Worm (Caenorhabditis elegans) whole organism, L4 larva: ENCODE results near the gene acr-7.

ENCODE experiments used
- D1046.2 ChIP-seq: fragments of 200-800 bp; sonication (Bioruptor generic); IDR thresholded peaks from 2 replicates; pipeline ENCODE4 v1.3.6; 2022; ENCODE audit warnings: missing genetic modification characterization, missing compliant biosample characterization
- F37D6.2 ChIP-seq: sonication (generic microtip); optimal IDR thresholded peaks from 2 replicates; lab custom pipeline; 2016; ENCODE audit warnings: mild to moderate bottlenecking, missing genetic modification characterization, missing compliant biosample characterization
- T20F7.1 ChIP-seq: fragments of 200-800 bp; sonication (Bioruptor generic); optimal IDR thresholded peaks from 2 replicates; lab custom pipeline; 2018; ENCODE audit warnings: mild to moderate bottlenecking, missing genetic modification characterization, missing compliant biosample characterization
- Y75B8A.6 ChIP-seq: fragments of 200-800 bp; sonication (Bioruptor generic); IDR thresholded peaks from 2 replicates; pipeline ENCODE4 v1.3.6; 2022; ENCODE audit warnings: missing genetic modification reagents, missing genetic modification characterization, missing compliant biosample characterization
- aha-1 ChIP-seq: fragments of 150-350 bp; peaks from one replicate; lab custom pipeline; 2014; ENCODE audit warnings: missing biosample characterization, missing genetic modification characterization
- ama-1 ChIP-seq: fragments of 150-350 bp; optimal IDR thresholded peaks from 2 replicates; lab custom pipeline; 2014; ENCODE audit warnings: inconsistent platforms, mixed read lengths
- arid-1 ChIP-seq: fragments of 200-800 bp; sonication (Bioruptor generic); conservative IDR thresholded peaks from 2 replicates; pipeline ENCODE4 v1.3.6; 2022; ENCODE audit warnings: missing genetic modification reagents, missing genetic modification characterization, missing compliant biosample characterization
- attf-4 ChIP-seq: sonication (generic microtip); optimal IDR thresholded peaks from 3 replicates; lab custom pipeline; 2017; ENCODE audit warnings: missing biosample characterization, missing genetic modification characterization
- ceh-20 ChIP-seq: fragments of 200-800 bp; sonication (Bioruptor generic); IDR thresholded peaks from 2 replicates; pipeline ENCODE4 v1.3.6; 2022; ENCODE audit warnings: missing genetic modification reagents, missing genetic modification characterization, missing compliant biosample characterization
- ceh-32 ChIP-seq: sonication (generic microtip); optimal IDR thresholded peaks from 2 replicates; lab custom pipeline; 2016; ENCODE audit warnings: mild to moderate bottlenecking, missing genetic modification characterization, missing compliant biosample characterization; ENCODE audit not compliant: poor library complexity
- ces-1 ChIP-seq: fragments of 150-350 bp; sonication (generic microtip); optimal IDR thresholded peaks from 4 replicates; lab custom pipeline; 2014; ENCODE audit warnings: missing biosample characterization, missing genetic modification reagents, missing genetic modification characterization
- daf-19 ChIP-seq: fragments of 200-800 bp; sonication (Bioruptor generic); conservative IDR thresholded peaks from 2 replicates; pipeline ENCODE4 v1.3.6; 2022; ENCODE audit warnings: missing genetic modification characterization, missing compliant biosample characterization
- daf-8 ChIP-seq: fragments of 200-800 bp; sonication (Bioruptor generic); IDR thresholded peaks from 2 replicates; pipeline ENCODE4 v1.3.6; 2022; ENCODE audit warnings: missing genetic modification characterization, missing compliant biosample characterization
- dmd-6 ChIP-seq: fragments of 200-800 bp; sonication (Bioruptor generic); IDR thresholded peaks from 2 replicates; pipeline ENCODE4 v1.3.6; 2022; ENCODE audit warnings: missing genetic modification reagents, missing genetic modification characterization, missing compliant biosample characterization
- duxl-1 ChIP-seq: sonication (generic microtip); optimal IDR thresholded peaks from 2 replicates; lab custom pipeline; 2016; ENCODE audit warnings: mild to moderate bottlenecking, missing genetic modification characterization, moderate library complexity, missing compliant biosample characterization; ENCODE audit not compliant: poor library complexity
- dve-1 ChIP-seq: sonication (generic microtip); optimal IDR thresholded peaks from 2 replicates; lab custom pipeline; 2017; ENCODE audit warnings: antibody characterized with exemption, mild to moderate bottlenecking, missing genetic modification characterization, missing compliant biosample characterization; ENCODE audit not compliant: insufficient read depth
- gei-8 ChIP-seq: fragments of 200-800 bp; sonication (Bioruptor generic); optimal IDR thresholded peaks from 2 replicates; lab custom pipeline; 2018; ENCODE audit warnings: mild to moderate bottlenecking, missing genetic modification characterization, missing compliant biosample characterization
- hif-1 ChIP-seq, 2 experiments: sonication (generic microtip); optimal IDR thresholded peaks; 2 replicates each; lab custom pipeline; 2016 to 2017; ENCODE audit warnings: missing compliant biosample characterization in 2 of 2, missing genetic modification characterization in 2 of 2, missing genetic modification reagents in 2 of 2, missing genotype in 2 of 2, mild to moderate bottlenecking in 1 of 2
- hlh-11 ChIP-seq: fragments of 200-800 bp; sonication (Bioruptor generic); optimal IDR thresholded peaks from 2 replicates; lab custom pipeline; 2018; ENCODE audit warnings: mild to moderate bottlenecking, missing genetic modification characterization, missing compliant biosample characterization
- hmg-1.1 ChIP-seq: fragments of 200-800 bp; sonication (Bioruptor generic); IDR thresholded peaks from 2 replicates; pipeline ENCODE4 v1.3.6; 2022; ENCODE audit warnings: missing genetic modification reagents, missing genetic modification characterization, missing compliant biosample characterization
- lim-7 ChIP-seq: fragments of 200-800 bp; sonication (Bioruptor generic); IDR thresholded peaks from 2 replicates; pipeline ENCODE4 v1.3.6; 2022; ENCODE audit warnings: missing genetic modification characterization, missing compliant biosample characterization
- lin-13 ChIP-seq: fragments of 150-350 bp; optimal IDR thresholded peaks from 2 replicates; lab custom pipeline; 2014; ENCODE audit warnings: missing biosample characterization, missing genetic modification reagents, missing genetic modification characterization
- lin-15B ChIP-seq: fragments of 150-350 bp; sonication (generic microtip); optimal IDR thresholded peaks from 3 replicates; lab custom pipeline; 2014; ENCODE audit warnings: missing biosample characterization, missing genetic modification characterization
- lin-29 ChIP-seq: fragments of 200-800 bp; sonication (Bioruptor generic); IDR thresholded peaks from 2 replicates; pipeline ENCODE4 v1.3.6; 2022; ENCODE audit warnings: missing genetic modification reagents, missing genetic modification characterization, missing compliant biosample characterization
- lin-39 ChIP-seq: fragments of 150-350 bp; optimal IDR thresholded peaks from 2 replicates; lab custom pipeline; 2014; ENCODE audit warnings: missing biosample characterization, missing genetic modification reagents, missing genetic modification characterization
- lsy-2 ChIP-seq, 2 experiments: fragments of 150-350 bp in 1 of 2; sonication (generic microtip) in 1 of 2; optimal IDR thresholded peaks; 2 replicates each; lab custom pipeline; 2014 to 2017; ENCODE audit warnings: missing biosample characterization in 2 of 2, missing genetic modification characterization in 2 of 2
- mdl-1 ChIP-seq, 2 experiments: fragments of 150-350 bp in 1 of 2; sonication (generic microtip) in 1 of 2; optimal IDR thresholded peaks; 2 replicates each; lab custom pipeline; 2014 to 2017; ENCODE audit warnings: missing biosample characterization in 2 of 2, missing genetic modification characterization in 2 of 2
- mdt-29 ChIP-seq: fragments of 200-800 bp; sonication (Bioruptor generic); IDR thresholded peaks from 2 replicates; pipeline ENCODE4 v1.3.6; 2022; ENCODE audit warnings: missing genetic modification reagents, missing genetic modification characterization, missing compliant biosample characterization
- mep-1 ChIP-seq: fragments of 150-350 bp; sonication (generic microtip); optimal IDR thresholded peaks from 3 replicates; lab custom pipeline; 2014; ENCODE audit warnings: missing biosample characterization, missing genetic modification characterization
- mes-2 ChIP-seq: sonication (generic microtip); optimal IDR thresholded peaks from 2 replicates; lab custom pipeline; 2016; ENCODE audit warnings: missing genotype, mild to moderate bottlenecking, missing genetic modification characterization, missing compliant biosample characterization; ENCODE audit not compliant: poor library complexity, severe bottlenecking
- nhr-237 ChIP-seq: sonication (generic microtip); optimal IDR thresholded peaks from 2 replicates; lab custom pipeline; 2017; ENCODE audit warnings: missing biosample characterization, missing genetic modification characterization
- nhr-28 ChIP-seq: fragments of 150-350 bp; optimal IDR thresholded peaks from 2 replicates; lab custom pipeline; 2014; ENCODE audit warnings: missing biosample characterization, missing genetic modification characterization
- nhr-42 ChIP-seq: fragments of 200-800 bp; sonication (Bioruptor generic); IDR thresholded peaks from 2 replicates; pipeline ENCODE4 v1.3.6; 2022; ENCODE audit warnings: missing genetic modification characterization, missing compliant biosample characterization
- nhr-48 ChIP-seq: sonication (generic microtip); optimal IDR thresholded peaks from 2 replicates; lab custom pipeline; 2016; ENCODE audit warnings: mild to moderate bottlenecking, missing genetic modification characterization, missing compliant biosample characterization
- nhr-6 ChIP-seq: fragments of 150-350 bp; optimal IDR thresholded peaks from 2 replicates; lab custom pipeline; 2014; ENCODE audit warnings: missing biosample characterization, missing genetic modification characterization
- nhr-77 ChIP-seq: fragments of 150-350 bp; optimal IDR thresholded peaks from 2 replicates; lab custom pipeline; 2014; ENCODE audit warnings: missing biosample characterization, missing genetic modification characterization
- pha-4 ChIP-seq, 2 experiments: fragments of 150-350 bp in 1 of 2; fragments of 200-800 bp in 1 of 2; sonication (Bioruptor generic) in 1 of 2; IDR thresholded peaks in 1 of 2; optimal IDR thresholded peaks in 1 of 2; 2 replicates each; pipeline versions ENCODE4 v1.3.6 to Lab custom; 2014 to 2022; ENCODE audit warnings: missing genetic modification characterization in 2 of 2, missing genetic modification reagents in 2 of 2, missing biosample characterization in 1 of 2, missing compliant biosample characterization in 1 of 2
- pqm-1 ChIP-seq: sonication (generic microtip); optimal IDR thresholded peaks from 2 replicates; lab custom pipeline; 2017; ENCODE audit warnings: missing biosample characterization, missing genetic modification characterization
- spr-1 ChIP-seq: sonication (generic microtip); optimal IDR thresholded peaks from 2 replicates; lab custom pipeline; 2016; ENCODE audit warnings: mild to moderate bottlenecking, missing genetic modification characterization, missing compliant biosample characterization
- spr-3 ChIP-seq: fragments of 200-800 bp; sonication (Bioruptor generic); optimal IDR thresholded peaks from 2 replicates; lab custom pipeline; 2018; ENCODE audit warnings: mild to moderate bottlenecking, missing genetic modification characterization, missing compliant biosample characterization
- tra-1 ChIP-seq: fragments of 200-800 bp; sonication (Bioruptor generic); IDR thresholded peaks from 2 replicates; pipeline ENCODE4 v1.3.6; 2022; ENCODE audit warnings: missing genetic modification reagents, missing genetic modification characterization, missing compliant biosample characterization
- unc-39 ChIP-seq: sonication (generic microtip); optimal IDR thresholded peaks from 2 replicates; lab custom pipeline; 2017; ENCODE audit warnings: missing biosample characterization, missing genetic modification characterization
- unc-62 ChIP-seq, 3 experiments: fragments of 150-350 bp in 1 of 3; sonication (generic microtip); optimal IDR thresholded peaks in 2 of 3; peaks in 1 of 3; 1 replicate in 1 of 3; 2 replicates in 2 of 3; lab custom pipeline; 2014 to 2017; ENCODE audit warnings: missing biosample characterization in 3 of 3, missing genetic modification characterization in 3 of 3, missing genetic modification reagents in 3 of 3, missing genotype in 1 of 3
- ztf-11 ChIP-seq: fragments of 150-350 bp; optimal IDR thresholded peaks from 2 replicates; lab custom pipeline; 2014; ENCODE audit warnings: missing biosample characterization, missing genetic modification characterization
- ztf-7 ChIP-seq: fragments of 150-350 bp; optimal IDR thresholded peaks from 2 replicates; lab custom pipeline; 2014; ENCODE audit warnings: missing biosample characterization, missing genetic modification characterization

acr-7 gene

ce11 chrII:7810162-7810868, 39.3 kb downstream of the acr-7 start:
- TF ChIP-seq nhr-42 (GFP tag; lab: Robert Waterston, UW) (no peak), D1046.2 (no peak), Y75B8A.6 (no peak), spr-3 (GFP tag; lab: Kevin White, UChicago) (no peak), gei-8 (GFP tag; lab: Kevin White, UChicago) (no peak), mes-2 (tag; lab: Kevin White, UChicago) (peak; percentile 20), ces-1 (GFP tag; lab: Kevin White, UChicago) (no peak), attf-4 (tag; lab: Kevin White, UChicago) (peak; percentile 11), daf-19 (GFP tag; lab: Robert Waterston, UW) (no peak), lim-7 (no peak), pha-4 (GFP tag; IDR thresholded peaks at IDR 0.05; lab: Robert Waterston, UW) (no peak), pha-4 (tag; optimal IDR thresholded peaks at IDR 0.05; lab: Kevin White, UChicago) (peak; percentile 66), hlh-11 (tag; lab: Kevin White, UChicago) (peak; percentile 7), nhr-6 (tag; lab: Kevin White, UChicago) (peak; percentile 70), unc-62 (GFP tag; optimal IDR thresholded peaks at IDR 0.05 in 1 of 2; lab: Kevin White, UChicago) (peak in 1 of 2 experiments; percentile 37), unc-62 (tag; optimal IDR thresholded peaks at IDR 0.05; lab: Kevin White, UChicago) (no peak), dve-1 (peak; percentile 16), lsy-2 (tag; optimal IDR thresholded peaks at IDR 0.05; lab: Kevin White, UChicago) (peak in 1 of 2 experiments; percentile 45), nhr-28 (tag; lab: Kevin White, UChicago) (peak; percentile 19), T20F7.1 (GFP tag; lab: Kevin White, UChicago) (no peak), dmd-6 (no peak), aha-1 (tag; lab: Kevin White, UChicago) (peak; percentile 8), duxl-1 (tag; lab: Kevin White, UChicago) (peak; percentile 29)

ce11 chrII:7809358-7809914, 40.2 kb downstream of the acr-7 start:
- TF ChIP-seq D1046.2 = no peak

- TF ChIP-seq aha-1 (tag; lab: Kevin White, UChicago) = no peak
- TF ChIP-seq nhr-28 (tag; lab: Kevin White, UChicago) = peak; percentile 78
- no peak for TF ChIP-seq hmg-1.1 (GFP tag; lab: Robert Waterston, UW)
- no peak for TF ChIP-seq lin-15B (tag; lab: Kevin White, UChicago)
- peak; percentile 84; the same call in 1 of the 2 replicates for TF ChIP-seq tra-1 (GFP tag; lab: Robert Waterston, UW)
- peak; percentile 86 for TF ChIP-seq dmd-6
- no peak for TF ChIP-seq arid-1 (GFP tag; lab: Robert Waterston, UW)
- peak; percentile 23 for TF ChIP-seq mep-1 (tag; lab: Kevin White, UChicago)
- no peak for TF ChIP-seq nhr-237
- peak; percentile 95 for TF ChIP-seq pqm-1 (tag; lab: Kevin White, UChicago)
- TF ChIP-seq nhr-48 = peak; percentile 68
- TF ChIP-seq lin-13 = no peak
- TF ChIP-seq mdl-1 (tag; optimal IDR thresholded peaks at IDR 0.05; lab: Kevin White, UChicago) = peak in 1 of 2 experiments; percentile 31
- no peak for TF ChIP-seq spr-1 (tag; lab: Kevin White, UChicago)
- no peak for TF ChIP-seq ztf-11 (tag; lab: Kevin White, UChicago)
- TF ChIP-seq F37D6.2 = no peak
- TF ChIP-seq ama-1 (lab: Kevin White, UChicago) = no peak
- TF ChIP-seq daf-8 (GFP tag; lab: Robert Waterston, UW) = no peak
- no peak for TF ChIP-seq D1046.2
- no peak for TF ChIP-seq ztf-7 (tag; lab: Kevin White, UChicago)
- TF ChIP-seq T20F7.1 (GFP tag; lab: Kevin White, UChicago) = peak; percentile 8
- TF ChIP-seq lin-29 (GFP tag; lab: Robert Waterston, UW) = no peak
- TF ChIP-seq mdt-29 (GFP tag; lab: Robert Waterston, UW) = no peak
- TF ChIP-seq nhr-77 (tag; lab: Kevin White, UChicago) = peak; percentile 33
- TF ChIP-seq hif-1 (tag; optimal IDR thresholded peaks at IDR 0.05; lab: Kevin White, UChicago) = no peak
- TF ChIP-seq unc-39 (tag; lab: Kevin White, UChicago) = no peak
- TF ChIP-seq nhr-42 (GFP tag; lab: Robert Waterston, UW) = no peak
- no peak for TF ChIP-seq lin-39
- TF ChIP-seq ceh-20 (GFP tag; lab: Robert Waterston, UW) = no peak
- no peak for TF ChIP-seq ceh-32 (tag; lab: Kevin White, UChicago)
Measured at ce11 chrII:7808950-7809349, 40.6 kb downstream of the acr-7 start.
